Worm (Caenorhabditis elegans) whole organism, mixed stage, embryonic: ENCODE results near the gene Y50D4A.1.

ENCODE experiments used
- lsy-2 ChIP-seq: fragments of 150-350 bp; optimal IDR thresholded peaks from 2 replicates; lab custom pipeline; 2014; ENCODE audit warnings: missing biosample characterization, missing genetic modification characterization
- nhr-2 ChIP-seq: fragments of 150-350 bp; optimal IDR thresholded peaks from 2 replicates; lab custom pipeline; 2014; ENCODE audit warnings: missing biosample characterization, missing genetic modification characterization
- snpc-4 ChIP-seq: fragments of 150-350 bp; optimal IDR thresholded peaks from 2 replicates; lab custom pipeline; 2014; ENCODE audit warnings: missing biosample characterization, missing genetic modification characterization
- ztf-11 ChIP-seq: fragments of 150-350 bp; optimal IDR thresholded peaks from 2 replicates; lab custom pipeline; 2014; ENCODE audit warnings: missing biosample characterization, missing genetic modification characterization

- TF ChIP-seq lsy-2 (no peak), snpc-4 (no peak), ztf-11 (tag; lab: Kevin White, UChicago) (no peak), nhr-2 (no peak)
Observed at ce11 chrV:1165090-1165761, 42.5 kb upstream of the Y50D4A.1 start, which contains the start of gene ptr-16.
